Worm (Caenorhabditis elegans): ENCODE measurements around the gene K07G6.1.

ce11 chrII:1709959-1710358 lies 31.4 kb upstream of the K07G6.1 start, which contains the start of gene fbxa-184:
- TF ChIP-seq nhr-179 (tag; optimal IDR thresholded peaks at IDR 0.05) (no peak), Y56A3A.18 (GFP tag; IDR thresholded peaks at IDR 0.05) (no peak), snpc-1.1 (tag; optimal IDR thresholded peaks at IDR 0.05; ENCODE audit: insufficient read depth) (no peak), ama-1 (optimal IDR thresholded peaks at IDR 0.05) (no peak), ama-1 (GFP tag; optimal IDR thresholded peaks at IDR 0.05) (no peak), ceh-100 (GFP tag; IDR thresholded peaks at IDR 0.05) (no peak), rpc-1 (optimal IDR thresholded peaks at IDR 0.05) (no peak), rpc-1 (tag; optimal IDR thresholded peaks at IDR 0.05) (no peak), pha-4 (tag; optimal IDR thresholded peaks at IDR 0.05) (no peak)
